Worm (Caenorhabditis elegans): ENCODE measurements around the gene srj-14.

DNA sequence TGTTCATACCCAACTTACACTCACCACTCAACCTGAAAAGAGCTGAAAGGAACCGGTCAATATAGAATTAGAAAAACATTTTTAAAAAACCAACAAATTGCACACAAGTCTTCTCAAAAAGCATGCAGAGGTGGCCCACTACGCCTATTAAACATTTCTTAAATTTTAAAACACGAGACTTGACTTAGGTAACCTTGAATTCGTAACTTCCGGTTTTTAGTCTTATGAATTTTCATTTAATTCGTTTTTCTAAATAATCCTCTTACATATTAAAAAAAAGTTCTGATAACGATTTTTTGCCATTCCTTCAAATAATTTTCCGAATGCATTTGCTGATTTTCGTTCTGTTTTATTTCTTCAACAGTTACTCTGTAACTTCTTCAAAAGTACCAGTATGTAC, 41.4 kb upstream of the srj-14 start, which contains the start of gene clec-7:
- TF ChIP-seq ZK546.5 (tag; optimal IDR thresholded peaks at IDR 0.05) = no peak
- no peak for TF ChIP-seq nhr-237 (tag; optimal IDR thresholded peaks at IDR 0.05)
- TF ChIP-seq nhr-25 (tag; optimal IDR thresholded peaks at IDR 0.05) = no peak
